Worm (Caenorhabditis elegans) whole organism, L4 larva: ENCODE measurements around the gene col-184.

Source experiments
- D1046.2 ChIP-seq: fragments of 200-800 bp; sonication (Bioruptor generic); IDR thresholded peaks from 2 replicates; pipeline ENCODE4 v1.3.6; 2022; ENCODE audit warnings: missing genetic modification characterization, missing compliant biosample characterization
- F10B5.3 ChIP-seq: sonication (generic microtip); optimal IDR thresholded peaks from 2 replicates; lab custom pipeline; 2016; ENCODE audit warnings: mild to moderate bottlenecking, missing genetic modification characterization, missing compliant biosample characterization
- R02D3.7 ChIP-seq: fragments of 150-350 bp; sonication (generic microtip); optimal IDR thresholded peaks from 3 replicates; lab custom pipeline; 2014; ENCODE audit warnings: missing biosample characterization, missing genetic modification characterization
- T20F7.1 ChIP-seq: fragments of 200-800 bp; sonication (Bioruptor generic); optimal IDR thresholded peaks from 2 replicates; lab custom pipeline; 2018; ENCODE audit warnings: mild to moderate bottlenecking, missing genetic modification characterization, missing compliant biosample characterization
- T26A8.4 ChIP-seq: fragments of 200-800 bp; sonication (Bioruptor generic); IDR thresholded peaks from 2 replicates; pipeline ENCODE4 v1.3.6; 2022; ENCODE audit warnings: missing genetic modification characterization, missing compliant biosample characterization
- Y48G9A.11 ChIP-seq: fragments of 200-800 bp; sonication (Bioruptor generic); IDR thresholded peaks from 2 replicates; pipeline ENCODE4 v1.3.6; 2022; ENCODE audit warnings: missing genetic modification reagents, missing genetic modification characterization, missing compliant biosample characterization
- Y5F2A.4 ChIP-seq: fragments of 200-800 bp; sonication (Bioruptor generic); optimal IDR thresholded peaks from 2 replicates; lab custom pipeline; 2018; ENCODE audit warnings: mild to moderate bottlenecking, missing genetic modification characterization, missing compliant biosample characterization
- aha-1 ChIP-seq: fragments of 150-350 bp; peaks from one replicate; lab custom pipeline; 2014; ENCODE audit warnings: missing biosample characterization, missing genetic modification characterization
- aly-2 ChIP-seq: sonication (generic microtip); optimal IDR thresholded peaks from 2 replicates; lab custom pipeline; 2018; ENCODE audit warnings: missing biosample characterization, missing genetic modification characterization
- ama-1 ChIP-seq: fragments of 150-350 bp; optimal IDR thresholded peaks from 2 replicates; lab custom pipeline; 2014; ENCODE audit warnings: inconsistent platforms, mixed read lengths
- attf-4 ChIP-seq: sonication (generic microtip); optimal IDR thresholded peaks from 3 replicates; lab custom pipeline; 2017; ENCODE audit warnings: missing biosample characterization, missing genetic modification characterization
- ceh-62 ChIP-seq: sonication (generic microtip); optimal IDR thresholded peaks from 2 replicates; lab custom pipeline; 2017; ENCODE audit warnings: missing biosample characterization, missing genetic modification characterization
- ceh-82 ChIP-seq: sonication (generic microtip); optimal IDR thresholded peaks from 2 replicates; lab custom pipeline; 2017; ENCODE audit warnings: missing biosample characterization, missing genetic modification characterization
- ces-1 ChIP-seq: fragments of 150-350 bp; sonication (generic microtip); optimal IDR thresholded peaks from 4 replicates; lab custom pipeline; 2014; ENCODE audit warnings: missing biosample characterization, missing genetic modification reagents, missing genetic modification characterization
- daf-12 ChIP-seq: fragments of 150-350 bp; optimal IDR thresholded peaks from 2 replicates; lab custom pipeline; 2014; ENCODE audit warnings: missing biosample characterization, missing genetic modification reagents, missing genetic modification characterization
- daf-19 ChIP-seq: fragments of 200-800 bp; sonication (Bioruptor generic); conservative IDR thresholded peaks from 2 replicates; pipeline ENCODE4 v1.3.6; 2022; ENCODE audit warnings: missing genetic modification characterization, missing compliant biosample characterization
- daf-8 ChIP-seq: fragments of 200-800 bp; sonication (Bioruptor generic); IDR thresholded peaks from 2 replicates; pipeline ENCODE4 v1.3.6; 2022; ENCODE audit warnings: missing genetic modification characterization, missing compliant biosample characterization
- dpl-1 ChIP-seq: fragments of 150-350 bp; optimal IDR thresholded peaks from 2 replicates; lab custom pipeline; 2014; ENCODE audit warnings: missing biosample characterization, missing genetic modification reagents, missing genetic modification characterization
- egl-43 ChIP-seq: fragments of 200-800 bp; sonication (Bioruptor generic); IDR thresholded peaks from 2 replicates; pipeline ENCODE4 v1.3.6; 2022; ENCODE audit warnings: missing genetic modification reagents, missing genetic modification characterization, missing compliant biosample characterization
- fkh-10 ChIP-seq: fragments of 150-350 bp; optimal IDR thresholded peaks from 2 replicates; lab custom pipeline; 2014; ENCODE audit warnings: missing biosample characterization, missing genetic modification reagents, missing genetic modification characterization
- hlh-11 ChIP-seq: fragments of 200-800 bp; sonication (Bioruptor generic); optimal IDR thresholded peaks from 2 replicates; lab custom pipeline; 2018; ENCODE audit warnings: mild to moderate bottlenecking, missing genetic modification characterization, missing compliant biosample characterization
- jun-1 ChIP-seq: fragments of 150-350 bp; optimal IDR thresholded peaks from 2 replicates; lab custom pipeline; 2014; ENCODE audit warnings: missing biosample characterization, missing genetic modification reagents, missing genetic modification characterization
- lin-1 ChIP-seq: fragments of 200-800 bp; sonication (Bioruptor generic); IDR thresholded peaks from 2 replicates; pipeline ENCODE4 v1.3.6; 2022; ENCODE audit warnings: missing genetic modification reagents, missing genetic modification characterization, missing compliant biosample characterization
- lin-13 ChIP-seq: fragments of 150-350 bp; optimal IDR thresholded peaks from 2 replicates; lab custom pipeline; 2014; ENCODE audit warnings: missing biosample characterization, missing genetic modification reagents, missing genetic modification characterization
- lin-38 ChIP-seq: fragments of 200-800 bp; sonication (Bioruptor generic); IDR thresholded peaks from 2 replicates; pipeline ENCODE4 v1.3.6; 2022; ENCODE audit warnings: missing genetic modification reagents, missing genetic modification characterization, missing compliant biosample characterization
- lsy-2 ChIP-seq, 2 experiments: fragments of 150-350 bp in 1 of 2; sonication (generic microtip) in 1 of 2; optimal IDR thresholded peaks; 2 replicates each; lab custom pipeline; 2014 to 2017; ENCODE audit warnings: missing biosample characterization in 2 of 2, missing genetic modification characterization in 2 of 2
- mep-1 ChIP-seq: fragments of 150-350 bp; sonication (generic microtip); optimal IDR thresholded peaks from 3 replicates; lab custom pipeline; 2014; ENCODE audit warnings: missing biosample characterization, missing genetic modification characterization
- nhr-111 ChIP-seq: fragments of 200-800 bp; sonication (Bioruptor generic); optimal IDR thresholded peaks from 2 replicates; lab custom pipeline; 2018; ENCODE audit warnings: mild to moderate bottlenecking, missing genetic modification characterization, missing compliant biosample characterization
- nhr-237 ChIP-seq: sonication (generic microtip); optimal IDR thresholded peaks from 2 replicates; lab custom pipeline; 2017; ENCODE audit warnings: missing biosample characterization, missing genetic modification characterization
- nhr-77 ChIP-seq: fragments of 150-350 bp; optimal IDR thresholded peaks from 2 replicates; lab custom pipeline; 2014; ENCODE audit warnings: missing biosample characterization, missing genetic modification characterization
- rbr-2 ChIP-seq: sonication (generic microtip); optimal IDR thresholded peaks from 2 replicates; lab custom pipeline; 2016; ENCODE audit warnings: missing genotype, missing genetic modification characterization, missing compliant biosample characterization
- saeg-2 ChIP-seq: fragments of 200-800 bp; sonication (Bioruptor generic); IDR thresholded peaks from 2 replicates; pipeline ENCODE4 v1.3.6; 2022; ENCODE audit warnings: missing genetic modification reagents, missing genetic modification characterization, missing compliant biosample characterization
- skn-1 ChIP-seq: fragments of 150-350 bp; optimal IDR thresholded peaks from 2 replicates; lab custom pipeline; 2014; ENCODE audit warnings: missing biosample characterization, missing genetic modification characterization
- snpc-1.2 ChIP-seq: fragments of 200-800 bp; sonication (Bioruptor generic); IDR thresholded peaks from 2 replicates; pipeline ENCODE4 v1.3.6; 2022; ENCODE audit warnings: missing genetic modification reagents, missing genetic modification characterization, missing compliant biosample characterization
- spr-1 ChIP-seq: sonication (generic microtip); optimal IDR thresholded peaks from 2 replicates; lab custom pipeline; 2016; ENCODE audit warnings: mild to moderate bottlenecking, missing genetic modification characterization, missing compliant biosample characterization
- spr-3 ChIP-seq: fragments of 200-800 bp; sonication (Bioruptor generic); optimal IDR thresholded peaks from 2 replicates; lab custom pipeline; 2018; ENCODE audit warnings: mild to moderate bottlenecking, missing genetic modification characterization, missing compliant biosample characterization
- unc-130 ChIP-seq: sonication (generic microtip); optimal IDR thresholded peaks from 2 replicates; lab custom pipeline; 2016; ENCODE audit warnings: missing genetic modification reagents, missing genetic modification characterization, missing compliant biosample characterization
- unc-62 ChIP-seq, 3 experiments: fragments of 150-350 bp in 1 of 3; sonication (generic microtip); optimal IDR thresholded peaks in 2 of 3; peaks in 1 of 3; 1 replicate in 1 of 3; 2 replicates in 2 of 3; lab custom pipeline; 2014 to 2017; ENCODE audit warnings: missing biosample characterization in 3 of 3, missing genetic modification characterization in 3 of 3, missing genetic modification reagents in 3 of 3, missing genotype in 1 of 3
- zfp-2 ChIP-seq: sonication (generic microtip); optimal IDR thresholded peaks from 2 replicates; lab custom pipeline; 2016; ENCODE audit warnings: mild to moderate bottlenecking, missing genetic modification characterization, missing compliant biosample characterization
- zip-2 ChIP-seq: fragments of 150-350 bp; optimal IDR thresholded peaks from 2 replicates; lab custom pipeline; 2014; ENCODE audit warnings: missing biosample characterization, missing genetic modification characterization
- ztf-11 ChIP-seq: fragments of 150-350 bp; optimal IDR thresholded peaks from 2 replicates; lab custom pipeline; 2014; ENCODE audit warnings: missing biosample characterization, missing genetic modification characterization

Gene col-184

ce11 chrX:13503839-13504238 lies 34.6 kb downstream of the col-184 start:
- TF ChIP-seq T20F7.1 (no peak), skn-1 (tag; lab: Kevin White, UChicago) (no peak), ceh-82 (tag; lab: Kevin White, UChicago) (no peak), aha-1 (tag; lab: Kevin White, UChicago) (no peak), lin-1 (no peak), attf-4 (tag; lab: Kevin White, UChicago) (no peak), D1046.2 (GFP tag; lab: Robert Waterston, UW) (no peak)

DNA sequence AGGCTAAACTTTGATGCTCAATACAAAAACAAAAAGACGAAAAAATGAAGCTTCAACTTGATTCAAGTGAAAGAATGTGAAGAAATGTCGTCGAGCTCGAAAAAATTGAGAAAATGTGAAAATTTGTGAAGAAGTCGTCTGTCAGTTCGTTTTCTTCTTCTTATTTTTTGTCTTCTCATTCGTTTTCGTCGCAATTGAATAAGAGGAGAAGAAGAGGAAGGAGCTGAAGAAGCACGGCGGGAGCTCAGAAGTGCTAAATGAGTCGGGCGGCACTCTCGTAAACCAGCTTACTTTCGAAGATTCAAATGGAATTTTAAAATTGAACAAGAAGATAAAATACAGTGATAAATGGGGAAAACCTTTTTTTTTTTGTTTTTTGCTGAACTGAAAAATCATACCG lies 35.9 kb downstream of the col-184 start:
- no peak for TF ChIP-seq hlh-11 (tag; lab: Kevin White, UChicago)
- TF ChIP-seq fkh-10 (GFP tag; lab: Kevin White, UChicago): peak; percentile 25
- TF ChIP-seq ceh-62: no peak
- peak in 1 of 2 experiments; percentile 52 for TF ChIP-seq unc-62 (GFP tag; optimal IDR thresholded peaks at IDR 0.05 in 1 of 2; lab: Kevin White, UChicago)
- no peak for TF ChIP-seq unc-62 (tag; optimal IDR thresholded peaks at IDR 0.05; lab: Kevin White, UChicago)

- TF ChIP-seq aha-1 (tag; lab: Kevin White, UChicago) (peak; percentile 74), aly-2 (tag; lab: Kevin White, UChicago) (no peak), ces-1 (no peak), jun-1 (tag; lab: Kevin White, UChicago) (no peak), T26A8.4 (GFP tag; lab: Robert Waterston, UW) (no peak), nhr-77 (tag; lab: Kevin White, UChicago) (no peak), F10B5.3 (tag; lab: Kevin White, UChicago) (no peak)
These were observed 36.8 kb downstream of the col-184 start for ce11 chrX:13506043-13506442.

ce11 chrX:13506493-13506892 lies 37.2 kb downstream of the col-184 start:
- no peak for TF ChIP-seq mep-1 (tag; lab: Kevin White, UChicago)
- TF ChIP-seq spr-1 (tag; lab: Kevin White, UChicago): no peak
- no peak for TF ChIP-seq egl-43
- TF ChIP-seq lin-13: no peak
- TF ChIP-seq Y5F2A.4 (GFP tag; lab: Kevin White, UChicago): no peak
- no peak for TF ChIP-seq nhr-111 (GFP tag; lab: Kevin White, UChicago)
- TF ChIP-seq unc-130 (GFP tag; lab: Kevin White, UChicago): no peak
- TF ChIP-seq zip-2: no peak
- no peak for TF ChIP-seq snpc-1.2
- no peak for TF ChIP-seq ces-1
- TF ChIP-seq ama-1 (lab: Kevin White, UChicago): no peak
- TF ChIP-seq nhr-237: no peak
- TF ChIP-seq daf-8 (GFP tag; lab: Robert Waterston, UW): no peak
- TF ChIP-seq zfp-2 (tag; lab: Kevin White, UChicago): no peak
- no peak for TF ChIP-seq attf-4 (tag; lab: Kevin White, UChicago)

DNA sequence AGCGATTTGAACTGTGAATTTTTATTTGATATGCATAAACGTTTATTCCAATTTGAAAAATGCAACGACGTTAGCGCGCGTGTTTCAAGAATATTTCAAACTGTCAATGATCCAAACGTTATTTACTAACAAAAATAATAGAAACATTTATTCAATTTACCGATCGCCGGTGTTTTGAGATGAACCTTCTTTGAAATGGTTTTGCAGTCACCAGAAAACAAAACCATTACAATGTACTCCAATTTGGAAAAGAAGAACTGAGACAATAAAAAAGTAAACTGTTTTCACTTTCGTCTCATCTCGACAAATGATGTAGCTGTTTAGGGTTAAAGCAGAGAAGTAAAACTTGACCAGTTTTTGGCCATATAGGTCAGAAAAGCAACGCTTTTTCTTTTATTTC lies 38.0 kb downstream of the col-184 start, which contains the start of gene H06A10.1:
TSS of gene H06A10.1 (plus strand) at position 301 of the 400 bp plus-strand sequence.
- TF ChIP-seq lin-38 (GFP tag; lab: Robert Waterston, UW) (no peak), ces-1 (no peak), dpl-1 (GFP tag; lab: Kevin White, UChicago) (no peak), zip-2 (no peak), daf-8 (GFP tag; lab: Robert Waterston, UW) (no peak), jun-1 (tag; lab: Kevin White, UChicago) (no peak), ceh-82 (tag; lab: Kevin White, UChicago) (no peak), R02D3.7 (tag; lab: Kevin White, UChicago) (no peak), lsy-2 (tag; optimal IDR thresholded peaks at IDR 0.05; lab: Kevin White, UChicago) (no peak), daf-12 (tag; lab: Kevin White, UChicago) (no peak), ztf-11 (no peak), Y48G9A.11 (GFP tag; lab: Robert Waterston, UW) (no peak), daf-19 (GFP tag; lab: Robert Waterston, UW) (no peak), saeg-2 (GFP tag; lab: Robert Waterston, UW) (no peak), rbr-2 (tag; lab: Kevin White, UChicago) (no peak), spr-3 (GFP tag; lab: Kevin White, UChicago) (no peak)
